Worm (Caenorhabditis elegans) whole organism, early embryonic: Measurements from ENCODE around the gene perm-5.

Experiments used
- F13C5.2 ChIP-seq: sonication (generic microtip); optimal IDR thresholded peaks from 2 replicates; lab custom pipeline; 2017; ENCODE audit warnings: mild to moderate bottlenecking, missing genetic modification characterization, inconsistent platforms, missing compliant biosample characterization
- aly-1 ChIP-seq: sonication (generic microtip); optimal IDR thresholded peaks from 2 replicates; lab custom pipeline; 2016; ENCODE audit warnings: missing genetic modification characterization, missing compliant biosample characterization
- ama-1 ChIP-seq: fragments of 150-350 bp; optimal IDR thresholded peaks from 2 replicates; lab custom pipeline; 2014
- ceh-36 ChIP-seq: sonication (generic microtip); optimal IDR thresholded peaks from 2 replicates; lab custom pipeline; 2016; ENCODE audit warnings: missing genetic modification characterization, inconsistent platforms, missing compliant biosample characterization
- ets-7 ChIP-seq: sonication (generic microtip); optimal IDR thresholded peaks from 2 replicates; lab custom pipeline; 2016; ENCODE audit warnings: missing genotype, missing genetic modification characterization, missing compliant biosample characterization
- hmbx-1 ChIP-seq: sonication (generic microtip); optimal IDR thresholded peaks from 2 replicates; lab custom pipeline; 2016; ENCODE audit warnings: mild to moderate bottlenecking, missing genetic modification characterization, missing compliant biosample characterization
- scrt-1 ChIP-seq: fragments of 200-800 bp; sonication (Bioruptor generic); IDR thresholded peaks from 2 replicates; pipeline ENCODE4 v1.3.6; 2022; ENCODE audit warnings: missing genetic modification characterization, missing compliant biosample characterization
- tbx-37 ChIP-seq: fragments of 200-800 bp; sonication (Bioruptor generic); conservative IDR thresholded peaks from 2 replicates; pipeline ENCODE4 v1.3.6; 2022; ENCODE audit warnings: missing genetic modification reagents, missing genetic modification characterization, missing compliant biosample characterization

DNA sequence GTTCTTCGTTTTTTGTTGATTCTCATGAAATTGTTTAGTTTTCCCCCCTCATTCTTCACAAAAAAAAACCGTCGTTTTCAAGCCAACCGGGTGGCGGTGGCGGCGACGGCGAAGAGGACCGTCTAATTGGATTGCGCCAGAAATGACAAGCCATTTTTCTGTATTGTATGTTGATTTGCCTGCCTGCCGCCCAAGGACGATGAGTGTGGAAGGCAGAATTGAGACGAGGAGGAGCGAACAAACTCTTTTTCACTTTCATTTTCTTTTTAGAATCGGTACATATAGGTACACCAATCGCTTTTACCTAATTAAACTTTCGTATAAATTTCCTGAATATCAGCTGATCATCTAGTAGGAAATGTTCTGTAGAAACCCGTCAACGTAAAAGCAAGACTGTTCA, 1.6 kb downstream of the perm-5 start:
- no peak for TF ChIP-seq ama-1 (lab: Kevin White, UChicago)
- TF ChIP-seq hmbx-1, result no peak
- TF ChIP-seq ets-7, result no peak
- no peak for TF ChIP-seq scrt-1
- no peak for TF ChIP-seq ceh-36 (tag; lab: Kevin White, UChicago)
- TF ChIP-seq aly-1 (tag; lab: Kevin White, UChicago), result no peak
- TF ChIP-seq tbx-37, result no peak
- no peak for TF ChIP-seq F13C5.2
